Worm (Caenorhabditis elegans): ENCODE data around the gene F59E11.2.

Gene F59E11.2

ce11 chrV:9024713-9025112, 23.4 kb downstream of the F59E11.2 start, which contains the start of gene bus-1:
Gene bus-1, minus strand, starts transcription at chrV:9024813.
- TF ChIP-seq lin-11 (tag; optimal IDR thresholded peaks at IDR 0.05) (no peak), sem-4 (tag; optimal IDR thresholded peaks at IDR 0.05) (no peak)

DNA sequence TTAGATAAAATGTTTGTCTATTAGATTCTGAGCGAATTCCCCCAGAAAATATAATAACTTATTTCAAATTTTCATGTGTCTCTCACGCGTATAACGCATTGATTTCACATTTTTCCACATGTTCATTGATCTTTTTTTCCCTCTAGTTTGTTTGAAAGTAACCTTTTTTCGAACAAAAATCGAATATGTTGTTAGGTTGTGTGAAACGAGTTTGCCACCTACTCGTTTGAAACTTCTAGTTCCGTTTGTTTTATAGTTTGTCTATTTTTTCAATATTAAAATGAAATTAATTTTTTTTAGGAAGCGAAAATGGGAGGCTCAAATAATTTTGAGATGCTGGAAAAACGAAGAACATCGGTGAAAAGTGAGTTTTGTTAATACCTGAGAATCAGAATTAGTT, 29.0 kb downstream of the F59E11.2 start, which contains the start of gene C25E10.5:
Gene C25E10.5 (plus strand): TSS at position 301 of the 400 bp plus-strand sequence.
- TF ChIP-seq C34F6.9 (tag; optimal IDR thresholded peaks at IDR 0.05) (no peak), ceh-82 (tag; optimal IDR thresholded peaks at IDR 0.05) (no peak)

DNA sequence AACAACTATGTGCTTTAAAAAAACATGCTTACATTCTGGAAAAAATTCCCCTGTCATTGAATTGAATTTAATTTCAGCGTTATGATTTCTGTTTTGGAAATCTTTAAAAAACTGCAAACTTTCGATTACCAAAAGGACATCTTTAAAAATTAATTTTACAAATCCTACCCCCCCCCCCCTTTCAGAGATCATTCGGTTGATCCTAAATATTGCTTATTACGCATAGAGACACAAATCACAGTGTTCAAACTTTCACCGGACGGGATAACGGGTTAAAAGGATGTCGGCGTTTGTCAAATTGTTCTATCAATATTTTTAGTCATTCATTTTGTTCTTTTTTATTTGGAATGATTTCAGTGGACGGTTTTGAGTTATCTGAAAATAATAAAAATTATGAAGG, 32.0 kb downstream of the F59E11.2 start, which contains the start of gene C25E10.4:
Gene C25E10.4 (plus strand): TSS at position 301 of the 400 bp plus-strand sequence.
- TF ChIP-seq nhr-129 (tag; optimal IDR thresholded peaks at IDR 0.05) (no peak), sma-3 (GFP tag; optimal IDR thresholded peaks at IDR 0.05) (no peak), nhr-10 (tag; optimal IDR thresholded peaks at IDR 0.05) (no peak), ztf-11 (tag; optimal IDR thresholded peaks at IDR 0.05) (no peak), mab-5 (tag; optimal IDR thresholded peaks at IDR 0.05) (no peak), snpc-4 (tag; optimal IDR thresholded peaks at IDR 0.05) (no peak), lsy-2 (tag; optimal IDR thresholded peaks at IDR 0.05) (no peak), ama-1 (optimal IDR thresholded peaks at IDR 0.05) (no peak), mdl-1 (tag; optimal IDR thresholded peaks at IDR 0.05) (no peak), alr-1 (tag; optimal IDR thresholded peaks at IDR 0.05) (no peak), zag-1 (tag; optimal IDR thresholded peaks at IDR 0.05) (no peak), crh-2 (tag; optimal IDR thresholded peaks at IDR 0.05) (no peak), C34F6.9 (tag; optimal IDR thresholded peaks at IDR 0.05) (no peak), nhr-12 (tag; optimal IDR thresholded peaks at IDR 0.05) (no peak), nhr-11 (tag; optimal IDR thresholded peaks at IDR 0.05) (no peak), aly-2 (tag; optimal IDR thresholded peaks at IDR 0.05) (no peak), unc-62 (GFP tag; optimal IDR thresholded peaks at IDR 0.05) (no peak), nhr-6 (tag; optimal IDR thresholded peaks at IDR 0.05) (no peak), F13H6.1 (tag; optimal IDR thresholded peaks at IDR 0.05) (no peak)

ce11 chrV:9035685-9036084, 34.4 kb downstream of the F59E11.2 start, which contains the start of gene srsx-34:
Gene srsx-34, plus strand, starts transcription at chrV:9035985.
- TF ChIP-seq sma-9 (GFP tag; optimal IDR thresholded peaks at IDR 0.05): no peak
- no peak for TF ChIP-seq sma-9 (tag; optimal IDR thresholded peaks at IDR 0.05)
- no peak for TF ChIP-seq ztf-11 (tag; optimal IDR thresholded peaks at IDR 0.05)
- no peak for TF ChIP-seq nhr-25 (tag; optimal IDR thresholded peaks at IDR 0.05)
- TF ChIP-seq blmp-1 (tag; optimal IDR thresholded peaks at IDR 0.05; ENCODE audit: insufficient read depth): no peak
- no peak for TF ChIP-seq sma-3 (GFP tag; optimal IDR thresholded peaks at IDR 0.05)
- no peak for TF ChIP-seq lin-39 (tag; optimal IDR thresholded peaks at IDR 0.05)
- TF ChIP-seq nhr-77 (tag; optimal IDR thresholded peaks at IDR 0.05): no peak
- no peak for TF ChIP-seq ztf-1 (GFP tag; conservative IDR thresholded peaks at IDR 0.05)
- TF ChIP-seq nhr-10 (tag; optimal IDR thresholded peaks at IDR 0.05): no peak
- TF ChIP-seq zag-1 (tag; optimal IDR thresholded peaks at IDR 0.05): no peak
- no peak for TF ChIP-seq nhr-23 (tag; optimal IDR thresholded peaks at IDR 0.05)
- TF ChIP-seq lin-11 (tag; optimal IDR thresholded peaks at IDR 0.05): no peak
- no peak for TF ChIP-seq unc-39 (tag; optimal IDR thresholded peaks at IDR 0.05)
- no peak for TF ChIP-seq ama-1 (optimal IDR thresholded peaks at IDR 0.05)

ce11 chrV:9041030-9041429, 39.8 kb downstream of the F59E11.2 start, which contains the start of gene cyp-33B1:
Gene cyp-33B1, plus strand, starts transcription at chrV:9041330.
- TF ChIP-seq elt-3 (tag; optimal IDR thresholded peaks at IDR 0.05): no peak
- TF ChIP-seq ceh-16 (tag; optimal IDR thresholded peaks at IDR 0.05): no peak
- TF ChIP-seq nhr-6 (tag; optimal IDR thresholded peaks at IDR 0.05): no peak
- TF ChIP-seq nhr-25 (tag; optimal IDR thresholded peaks at IDR 0.05): no peak

DNA sequence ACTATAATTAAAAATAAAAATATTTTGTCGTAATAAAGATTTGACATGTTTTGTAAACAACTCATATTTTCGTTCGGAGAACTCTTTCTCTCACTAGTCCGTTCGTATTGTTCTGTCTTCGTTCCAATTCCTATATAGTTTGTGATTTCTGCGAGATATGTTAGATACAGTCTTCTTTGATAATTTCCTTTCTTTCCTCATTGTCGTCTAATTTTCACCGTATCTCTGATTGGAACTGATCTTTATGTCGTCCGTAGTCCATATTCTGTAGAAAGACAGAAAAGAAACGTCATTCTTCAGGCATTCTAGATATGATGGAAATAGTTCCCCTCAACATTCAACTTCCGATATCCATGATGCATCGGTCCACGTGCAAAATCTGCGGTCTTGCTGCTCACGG, 43.6 kb downstream of the F59E11.2 start, which contains the start of gene nhr-30:
Gene nhr-30 (plus strand): TSS at position 301 of the 400 bp plus-strand sequence.
- TF ChIP-seq R02D3.7 (tag; optimal IDR thresholded peaks at IDR 0.05): no peak
- no peak for TF ChIP-seq unc-62 (GFP tag; optimal IDR thresholded peaks at IDR 0.05)
- no peak for TF ChIP-seq blmp-1 (tag; optimal IDR thresholded peaks at IDR 0.05; ENCODE audit: insufficient read depth)
- no peak for TF ChIP-seq nhr-237 (tag; optimal IDR thresholded peaks at IDR 0.05)
- no peak for TF ChIP-seq snpc-4 (tag; optimal IDR thresholded peaks at IDR 0.05)

Measured in whole organism, L2 larva.